Worm (Caenorhabditis elegans) whole organism, L3 larva: ENCODE data around the gene F36D3.16.

Source experiments
- ZK546.5 ChIP-seq: sonication (generic microtip); optimal IDR thresholded peaks from 2 replicates; lab custom pipeline; 2017; ENCODE audit warnings: missing biosample characterization, missing genetic modification characterization
- aly-2 ChIP-seq: fragments of 150-350 bp; optimal IDR thresholded peaks from 2 replicates; lab custom pipeline; 2014; ENCODE audit warnings: missing biosample characterization, missing genetic modification characterization
- ama-1 ChIP-seq: fragments of 150-350 bp; optimal IDR thresholded peaks from 2 replicates; lab custom pipeline; 2018
- ceh-16 ChIP-seq: sonication (generic microtip); optimal IDR thresholded peaks from 2 replicates; lab custom pipeline; 2017; ENCODE audit warnings: missing biosample characterization, missing genetic modification characterization
- ceh-28 ChIP-seq: fragments of 150-350 bp; optimal IDR thresholded peaks from 2 replicates; lab custom pipeline; 2014; ENCODE audit warnings: missing biosample characterization, missing genetic modification reagents, missing genetic modification characterization
- ceh-9 ChIP-seq: sonication (generic microtip); optimal IDR thresholded peaks from 2 replicates; lab custom pipeline; 2018; ENCODE audit warnings: missing biosample characterization, missing genetic modification characterization
- daf-12 ChIP-seq: fragments of 150-350 bp; optimal IDR thresholded peaks from 2 replicates; lab custom pipeline; 2014; ENCODE audit warnings: missing biosample characterization, missing genetic modification reagents, missing genetic modification characterization
- egl-27 ChIP-seq: sonication (generic microtip); optimal IDR thresholded peaks from 4 replicates; lab custom pipeline; 2017; ENCODE audit warnings: missing biosample characterization, missing genetic modification reagents, missing genetic modification characterization
- egl-5 ChIP-seq: fragments of 150-350 bp; optimal IDR thresholded peaks from 2 replicates; lab custom pipeline; 2017; ENCODE audit warnings: missing biosample characterization, missing genetic modification reagents, missing genetic modification characterization, inconsistent platforms
- elt-1 ChIP-seq: fragments of 150-350 bp; optimal IDR thresholded peaks from 2 replicates; lab custom pipeline; 2014; ENCODE audit warnings: missing biosample characterization, missing genetic modification characterization
- elt-2 ChIP-seq: sonication (generic microtip); optimal IDR thresholded peaks from 2 replicates; lab custom pipeline; 2016; ENCODE audit warnings: missing genetic modification reagents, mild to moderate bottlenecking, missing genetic modification characterization, missing compliant biosample characterization
- elt-3 ChIP-seq, 3 experiments: fragments of 150-350 bp in 1 of 3; sonication (generic microtip) in 2 of 3; optimal IDR thresholded peaks; 2 replicates in 2 of 3; 4 replicates in 1 of 3; lab custom pipeline; 2014 to 2017; ENCODE audit warnings: missing biosample characterization in 3 of 3, missing genetic modification characterization in 3 of 3
- eor-1 ChIP-seq, 2 experiments: fragments of 150-350 bp; optimal IDR thresholded peaks; 2 replicates each; lab custom pipeline; 2014 to 2018; ENCODE audit warnings: missing biosample characterization in 2 of 2, missing genetic modification characterization in 2 of 2
- fkh-10 ChIP-seq: sonication (generic microtip); optimal IDR thresholded peaks from 2 replicates; lab custom pipeline; 2017; ENCODE audit warnings: missing biosample characterization, missing genetic modification reagents, missing genetic modification characterization
- fkh-2 ChIP-seq: fragments of 150-350 bp; optimal IDR thresholded peaks from 2 replicates; lab custom pipeline; 2014; ENCODE audit warnings: missing biosample characterization, missing genetic modification reagents, missing genetic modification characterization
- fos-1 ChIP-seq: fragments of 150-350 bp; optimal IDR thresholded peaks from 2 replicates; lab custom pipeline; 2014; ENCODE audit warnings: missing biosample characterization, missing genetic modification characterization
- hmg-11 ChIP-seq: sonication (generic microtip); optimal IDR thresholded peaks from 2 replicates; lab custom pipeline; 2016; ENCODE audit warnings: missing genetic modification characterization, missing compliant biosample characterization
- jun-1 ChIP-seq: fragments of 150-350 bp; optimal IDR thresholded peaks from 2 replicates; lab custom pipeline; 2014; ENCODE audit warnings: missing biosample characterization, missing genetic modification reagents, missing genetic modification characterization
- lin-39 ChIP-seq: fragments of 150-350 bp; optimal IDR thresholded peaks from 2 replicates; lab custom pipeline; 2018; ENCODE audit warnings: missing biosample characterization, missing genetic modification reagents, missing genetic modification characterization
- lsy-12 ChIP-seq: sonication (generic microtip); optimal IDR thresholded peaks from 2 replicates; lab custom pipeline; 2016; ENCODE audit warnings: mild to moderate bottlenecking, missing genetic modification characterization, missing compliant biosample characterization
- mml-1 ChIP-seq: fragments of 150-350 bp; sonication (generic microtip); optimal IDR thresholded peaks from 3 replicates; lab custom pipeline; 2014; ENCODE audit warnings: missing biosample characterization, missing genetic modification characterization
- nhr-11 ChIP-seq: fragments of 150-350 bp; optimal IDR thresholded peaks from 2 replicates; lab custom pipeline; 2014; ENCODE audit warnings: missing biosample characterization, missing genetic modification characterization
- nhr-12 ChIP-seq: fragments of 150-350 bp; optimal IDR thresholded peaks from 2 replicates; lab custom pipeline; 2014; ENCODE audit warnings: missing biosample characterization, missing genetic modification characterization
- nhr-237 ChIP-seq: fragments of 150-350 bp; optimal IDR thresholded peaks from 2 replicates; lab custom pipeline; 2014; ENCODE audit warnings: missing biosample characterization, missing genetic modification characterization
- nhr-25 ChIP-seq: sonication (generic microtip); optimal IDR thresholded peaks from 2 replicates; lab custom pipeline; 2017; ENCODE audit warnings: missing biosample characterization, missing genetic modification characterization
- nhr-28 ChIP-seq: fragments of 150-350 bp; optimal IDR thresholded peaks from 2 replicates; lab custom pipeline; 2014; ENCODE audit warnings: missing biosample characterization, missing genetic modification characterization
- nhr-43 ChIP-seq: sonication (generic microtip); optimal IDR thresholded peaks from 2 replicates; lab custom pipeline; 2016; ENCODE audit warnings: mild to moderate bottlenecking, missing genetic modification characterization, missing compliant biosample characterization; ENCODE audit not compliant: poor library complexity, severe bottlenecking
- nhr-67 ChIP-seq: fragments of 150-350 bp; optimal IDR thresholded peaks from 2 replicates; lab custom pipeline; 2014; ENCODE audit warnings: missing biosample characterization, missing genetic modification characterization
- nhr-76 ChIP-seq: fragments of 150-350 bp; sonication (generic microtip); optimal IDR thresholded peaks from 5 replicates; lab custom pipeline; 2014; ENCODE audit warnings: missing biosample characterization, missing genetic modification characterization
- pqm-1 ChIP-seq: fragments of 150-350 bp; optimal IDR thresholded peaks from 2 replicates; lab custom pipeline; 2017; ENCODE audit warnings: missing biosample characterization, missing genetic modification characterization, inconsistent platforms
- sea-2 ChIP-seq: fragments of 150-350 bp; sonication (generic microtip); optimal IDR thresholded peaks from 4 replicates; lab custom pipeline; 2014; ENCODE audit warnings: missing biosample characterization, missing genetic modification reagents, missing genetic modification characterization
- skn-1 ChIP-seq: fragments of 150-350 bp; optimal IDR thresholded peaks from 2 replicates; lab custom pipeline; 2014; ENCODE audit warnings: missing biosample characterization, missing genetic modification characterization
- snpc-4 ChIP-seq: fragments of 150-350 bp; optimal IDR thresholded peaks from 2 replicates; lab custom pipeline; 2014; ENCODE audit warnings: missing biosample characterization, missing genetic modification characterization
- zag-1 ChIP-seq: fragments of 150-350 bp; optimal IDR thresholded peaks from 2 replicates; lab custom pipeline; 2014; ENCODE audit warnings: missing biosample characterization, missing genetic modification characterization
- ztf-11 ChIP-seq: fragments of 150-350 bp; optimal IDR thresholded peaks from 2 replicates; lab custom pipeline; 2014; ENCODE audit warnings: missing biosample characterization, missing genetic modification characterization
- ztf-4 ChIP-seq: fragments of 150-350 bp; optimal IDR thresholded peaks from 2 replicates; lab custom pipeline; 2014; ENCODE audit warnings: missing biosample characterization, missing genetic modification characterization

F36D3.16 gene

ce11 chrV:16487474-16487873 lies 40.4 kb upstream of the F36D3.16 start, which contains the start of gene Y32B12A.5:
TSS of gene Y32B12A.5 (minus strand) at chrV:16487574.
- no peak for TF ChIP-seq eor-1 (tag; optimal IDR thresholded peaks at IDR 0.05; lab: Kevin White, UChicago)
- TF ChIP-seq mml-1 (tag; lab: Kevin White, UChicago) = no peak
- peak; percentile 10 for TF ChIP-seq elt-2 (tag; lab: Kevin White, UChicago)
- no peak for TF ChIP-seq ama-1 (lab: Kevin White, UChicago)
- no peak for TF ChIP-seq jun-1 (tag; lab: Kevin White, UChicago)

- TF ChIP-seq pqm-1 (tag; lab: Kevin White, UChicago) (no peak), fkh-2 (tag; lab: Kevin White, UChicago) (no peak), hmg-11 (tag; lab: Kevin White, UChicago) (no peak), nhr-12 (tag; lab: Kevin White, UChicago) (no peak), elt-2 (tag; lab: Kevin White, UChicago) (no peak), elt-3 (tag; optimal IDR thresholded peaks at IDR 0.05; lab: Kevin White, UChicago) (no peak), nhr-237 (tag; lab: Kevin White, UChicago) (no peak), ceh-16 (tag; lab: Kevin White, UChicago) (no peak), egl-27 (tag; lab: Kevin White, UChicago) (no peak), lsy-12 (no peak), ceh-9 (tag; lab: Kevin White, UChicago) (no peak), nhr-67 (no peak), nhr-76 (no peak), zag-1 (tag; lab: Kevin White, UChicago) (no peak)
Measured at ce11 chrV:16488172-16488571, 39.7 kb upstream of the F36D3.16 start, which contains the start of gene sqst-4. TSS of gene sqst-4 (plus strand) at chrV:16488472.

ce11 chrV:16494359-16494758 lies 33.5 kb upstream of the F36D3.16 start, which contains the start of gene comt-2:
TSS of gene comt-2 (minus strand) at chrV:16494489.
- TF ChIP-seq sea-2 (GFP tag; lab: Kevin White, UChicago) (no peak), elt-2 (tag; lab: Kevin White, UChicago) (peak; percentile 88), nhr-67 (no peak), ztf-11 (tag; lab: Kevin White, UChicago) (no peak), nhr-43 (tag; lab: Kevin White, UChicago) (no peak), fkh-2 (tag; lab: Kevin White, UChicago) (no peak), nhr-25 (tag; lab: Kevin White, UChicago) (no peak), egl-27 (tag; lab: Kevin White, UChicago) (no peak), aly-2 (tag; lab: Kevin White, UChicago) (no peak), jun-1 (tag; lab: Kevin White, UChicago) (no peak), snpc-4 (tag; lab: Kevin White, UChicago) (no peak), lsy-12 (no peak), lin-39 (tag; lab: Kevin White, UChicago) (no peak), skn-1 (tag; lab: Kevin White, UChicago) (no peak), pqm-1 (tag; lab: Kevin White, UChicago) (peak; percentile 63)

ce11 chrV:16497504-16497903 lies 30.4 kb upstream of the F36D3.16 start, which contains the start of gene srh-136:
TSS of gene srh-136 (minus strand) at chrV:16497596.
- TF ChIP-seq elt-3 (tag; optimal IDR thresholded peaks at IDR 0.05; lab: Kevin White, UChicago) = no peak
- TF ChIP-seq fos-1 (tag; lab: Kevin White, UChicago) = no peak
- TF ChIP-seq fkh-10 = no peak
- no peak for TF ChIP-seq ceh-28 (tag; lab: Kevin White, UChicago)
- no peak for TF ChIP-seq nhr-76
- TF ChIP-seq daf-12 = no peak
- TF ChIP-seq nhr-67 = no peak
- TF ChIP-seq zag-1 (tag; lab: Kevin White, UChicago) = no peak
- TF ChIP-seq nhr-12 (tag; lab: Kevin White, UChicago) = no peak
- no peak for TF ChIP-seq egl-5 (tag; lab: Kevin White, UChicago)
- no peak for TF ChIP-seq elt-1 (tag; lab: Kevin White, UChicago)
- no peak for TF ChIP-seq elt-2 (tag; lab: Kevin White, UChicago)
- no peak for TF ChIP-seq nhr-11 (tag; lab: Kevin White, UChicago)
- TF ChIP-seq ZK546.5 (tag; lab: Kevin White, UChicago) = no peak
- TF ChIP-seq pqm-1 (tag; lab: Kevin White, UChicago) = no peak
- no peak for TF ChIP-seq ztf-4 (tag; lab: Kevin White, UChicago)
- no peak for TF ChIP-seq skn-1 (tag; lab: Kevin White, UChicago)
- TF ChIP-seq nhr-28 = no peak
- TF ChIP-seq aly-2 (tag; lab: Kevin White, UChicago) = no peak
